Fruit fly (Drosophila melanogaster): ENCODE results near the gene CG6621.

Gene CG6621

dm6 chr3R:10868427-10868962, 24.8 kb downstream of the CG6621 start, which contains the start of the genes SelR and Tsp86D (continued):
- TF ChIP-seq Xbp1 (GFP tag; optimal IDR thresholded peaks at IDR 0.05) (no peak), CG14050 (GFP tag; IDR thresholded peaks at IDR 0.05) (no peak), CG1603 (tag; optimal IDR thresholded peaks at IDR 0.05) (peak; percentile 69), CG2199 (GFP tag; IDR thresholded peaks at IDR 0.05) (no peak), Bteb2 (GFP tag; optimal IDR thresholded peaks at IDR 0.05) (no peak), psq (GFP tag; optimal IDR thresholded peaks at IDR 0.05) (no peak), az2 (GFP tag; optimal IDR thresholded peaks at IDR 0.05) (no peak), Scr (GFP tag; IDR thresholded peaks at IDR 0.05; ENCODE audit: partially characterized antibody) (peak; percentile 68), CG18011 (GFP tag; optimal IDR thresholded peaks at IDR 0.05) (no peak), zfh2 (GFP tag; optimal IDR thresholded peaks at IDR 0.05) (no peak), sr (GFP tag; IDR thresholded peaks at IDR 0.05) (no peak), D19A (tag; optimal IDR thresholded peaks at IDR 0.05) (peak; percentile 12), tup (GFP tag; optimal IDR thresholded peaks at IDR 0.05) (no peak), pho (GFP tag; optimal IDR thresholded peaks at IDR 0.05) (peak; percentile 22), pan (optimal IDR thresholded peaks at IDR 0.05) (no peak), pan (GFP tag; optimal IDR thresholded peaks at IDR 0.05 in 1 of 2, IDR thresholded peaks at IDR 0.05 in 1 of 2) (no peak), NC2β (GFP tag; optimal IDR thresholded peaks at IDR 0.05) (peak; percentile 31), CG13123 (GFP tag; optimal IDR thresholded peaks at IDR 0.05) (no peak), CG11398 (GFP tag; optimal IDR thresholded peaks at IDR 0.05) (no peak), ken (GFP tag; IDR thresholded peaks at IDR 0.05) (no peak), BEAF-32 (GFP tag; optimal IDR thresholded peaks at IDR 0.05) (peak; percentile 75), Gsc (GFP tag; IDR thresholded peaks at IDR 0.05) (no peak), CG17612 (GFP tag; IDR thresholded peaks at IDR 0.05) (no peak), pum (GFP tag; optimal IDR thresholded peaks at IDR 0.05) (no peak), CG13894 (tag; optimal IDR thresholded peaks at IDR 0.05) (peak; percentile 84), esg (GFP tag; conservative IDR thresholded peaks at IDR 0.05) (no peak), Ets65A (GFP tag) (no peak), CG10274 (GFP tag; optimal IDR thresholded peaks at IDR 0.05) (no peak), ap (GFP tag; IDR thresholded peaks at IDR 0.05) (no peak), z (GFP tag; IDR thresholded peaks at IDR 0.05) (0 out of 3 replicates have a peak, but pooled peaks have one; percentile 8), Rfx (GFP tag; IDR thresholded peaks at IDR 0.05) (peak; percentile 49; the same call in 1 of the 2 replicates), ci (GFP tag; IDR thresholded peaks at IDR 0.05) (peak; percentile 24; the same call in 2 of the 3 replicates), Dp (GFP tag; optimal IDR thresholded peaks at IDR 0.05) (peak; percentile 36), CG7745 (tag; optimal IDR thresholded peaks at IDR 0.05) (no peak), CG43689 (GFP tag; IDR thresholded peaks at IDR 0.05) (no peak), fd102C (GFP tag; optimal IDR thresholded peaks at IDR 0.05) (no peak), CG1529 (GFP tag; optimal IDR thresholded peaks at IDR 0.05) (no peak), CG33557 (GFP tag; optimal IDR thresholded peaks at IDR 0.05) (no peak), YL-1 (GFP tag; optimal IDR thresholded peaks at IDR 0.05) (peak; percentile 95), Vsx1 (GFP tag; optimal IDR thresholded peaks at IDR 0.05) (peak; percentile 94), lmd (GFP tag; IDR thresholded peaks at IDR 0.05) (no peak), CG17361 (GFP tag; IDR thresholded peaks at IDR 0.05) (no peak), org-1 (GFP tag; optimal IDR thresholded peaks at IDR 0.05) (no peak), CG32532 (GFP tag; IDR thresholded peaks at IDR 0.05) (peak; percentile 57; the same call in 1 of the 2 replicates), pzg (GFP tag; optimal IDR thresholded peaks at IDR 0.05) (peak; percentile 97), Dll (GFP tag; IDR thresholded peaks at IDR 0.05; ENCODE audit: partially characterized antibody) (peak; percentile 75), fru (optimal IDR thresholded peaks at IDR 0.05) (no peak), HmgZ (tag; optimal IDR thresholded peaks at IDR 0.05) (peak; percentile 71), Hsf (GFP tag; optimal IDR thresholded peaks at IDR 0.05) (no peak), bbx (GFP tag; IDR thresholded peaks at IDR 0.05; ENCODE audit: partially characterized antibody) (peak; percentile 68), CG3847 (GFP tag; IDR thresholded peaks at IDR 0.05) (peak; percentile 77), ash1 (GFP tag; optimal IDR thresholded peaks at IDR 0.05) (no peak)
